Worm (Caenorhabditis elegans) whole organism, midembryonic: ENCODE measurements around the gene idpp-12.
"Not testable (repeated sequence)": the region's sequence is repeated elsewhere in the genome, so short reads cannot be mapped to it uniquely, and the experiment has no call there.

Experiments used
- T22C8.4 ChIP-seq: fragments of 200-800 bp; sonication (Bioruptor generic); IDR thresholded peaks from 2 replicates; pipeline ENCODE4 v1.3.6; 2022; ENCODE audit warnings: missing genetic modification characterization, missing compliant biosample characterization
- cog-1 ChIP-seq: sonication (generic microtip); optimal IDR thresholded peaks from 2 replicates; lab custom pipeline; 2016; ENCODE audit warnings: missing genetic modification characterization, missing compliant biosample characterization
- flt-1 ChIP-seq: fragments of 200-800 bp; sonication (Bioruptor generic); IDR thresholded peaks from 2 replicates; pipeline ENCODE4 v1.3.6; 2022; ENCODE audit warnings: missing genetic modification characterization, missing compliant biosample characterization
- klf-2 ChIP-seq: fragments of 200-800 bp; sonication (Bioruptor generic); conservative IDR thresholded peaks from 2 replicates; pipeline ENCODE4 v1.3.6; 2022; ENCODE audit warnings: missing genetic modification reagents, missing genetic modification characterization, missing compliant biosample characterization
- med-1 ChIP-seq: sonication (generic microtip); optimal IDR thresholded peaks from 2 replicates; lab custom pipeline; 2017; ENCODE audit warnings: missing genetic modification characterization, mild to moderate bottlenecking, missing compliant biosample characterization, antibody characterized with exemption, missing genetic modification reagents; ENCODE audit not compliant: insufficient read depth
- ref-1 ChIP-seq: fragments of 200-800 bp; sonication (Bioruptor generic); conservative IDR thresholded peaks from 2 replicates; pipeline ENCODE4 v1.3.6; 2022; ENCODE audit warnings: missing genetic modification reagents, missing genetic modification characterization, missing compliant biosample characterization
- tab-1 ChIP-seq: fragments of 200-800 bp; sonication (Bioruptor generic); IDR thresholded peaks from 2 replicates; pipeline ENCODE4 v1.3.6; 2022; ENCODE audit warnings: missing genetic modification characterization, missing compliant biosample characterization
- ztf-23 ChIP-seq: fragments of 200-800 bp; sonication (Bioruptor generic); IDR thresholded peaks from 2 replicates; pipeline ENCODE4 v1.3.6; 2022; ENCODE audit warnings: missing genetic modification reagents, missing genetic modification characterization, missing compliant biosample characterization
- ztf-29 ChIP-seq: fragments of 200-800 bp; sonication (Bioruptor generic); IDR thresholded peaks from 2 replicates; pipeline ENCODE4 v1.3.6; 2022; ENCODE audit warnings: missing genetic modification reagents, missing genetic modification characterization, missing compliant biosample characterization

idpp-12 gene

ce11 chrIV:3303690-3304089 lies at the start of gene idpp-12:
idpp-12 (plus strand) TSS chrIV:3303990.
- TF ChIP-seq T22C8.4; ztf-23 (GFP tag; lab: Robert Waterston, UW); ref-1 (GFP tag; lab: Robert Waterston, UW): not testable (repeated sequence)

- no peak for TF ChIP-seq ref-1 (GFP tag; lab: Robert Waterston, UW)
- TF ChIP-seq T22C8.4 = no peak
- TF ChIP-seq ztf-23 (GFP tag; lab: Robert Waterston, UW) = no peak
- TF ChIP-seq klf-2 = no peak
- TF ChIP-seq tab-1 (GFP tag; lab: Robert Waterston, UW) = no peak
- no peak for TF ChIP-seq flt-1 (GFP tag; lab: Robert Waterston, UW)
Measured at ce11 chrIV:3254443-3254842, 49.3 kb upstream of the idpp-12 start, which contains the start of gene dmd-9. dmd-9 (minus strand) TSS chrIV:3254543.

ce11 chrIV:3256866-3257265 lies 46.9 kb upstream of the idpp-12 start:
- no peak for TF ChIP-seq tab-1 (GFP tag; lab: Robert Waterston, UW)
- no peak for TF ChIP-seq T22C8.4
- no peak for TF ChIP-seq klf-2
- no peak for TF ChIP-seq ref-1 (GFP tag; lab: Robert Waterston, UW)
- TF ChIP-seq ztf-23 (GFP tag; lab: Robert Waterston, UW) = no peak
- no peak for TF ChIP-seq flt-1 (GFP tag; lab: Robert Waterston, UW)
- no peak for TF ChIP-seq ztf-29 (GFP tag; lab: Robert Waterston, UW)
- TF ChIP-seq cog-1 (tag; lab: Kevin White, UChicago) = no peak
- no peak for TF ChIP-seq med-1 (GFP tag; lab: Kevin White, UChicago)

ce11 chrIV:3258528-3258927 lies 45.3 kb upstream of the idpp-12 start, which contains the start of gene T26C12.1:
T26C12.1 (plus strand) TSS chrIV:3258910.
- TF ChIP-seq ref-1 (GFP tag; lab: Robert Waterston, UW) = no peak
- TF ChIP-seq med-1 (GFP tag; lab: Kevin White, UChicago) = no peak
- no peak for TF ChIP-seq ztf-29 (GFP tag; lab: Robert Waterston, UW)
- no peak for TF ChIP-seq tab-1 (GFP tag; lab: Robert Waterston, UW)
- no peak for TF ChIP-seq T22C8.4
- no peak for TF ChIP-seq cog-1 (tag; lab: Kevin White, UChicago)
- no peak for TF ChIP-seq klf-2
- TF ChIP-seq flt-1 (GFP tag; lab: Robert Waterston, UW) = no peak
- no peak for TF ChIP-seq ztf-23 (GFP tag; lab: Robert Waterston, UW)

ce11 chrIV:3260216-3260615 lies 43.6 kb upstream of the idpp-12 start:
- TF ChIP-seq ref-1 (GFP tag; lab: Robert Waterston, UW) = no peak
- TF ChIP-seq T22C8.4 = no peak
- no peak for TF ChIP-seq klf-2
- no peak for TF ChIP-seq ztf-29 (GFP tag; lab: Robert Waterston, UW)
- TF ChIP-seq med-1 (GFP tag; lab: Kevin White, UChicago) = no peak
- no peak for TF ChIP-seq ztf-23 (GFP tag; lab: Robert Waterston, UW)
- TF ChIP-seq cog-1 (tag; lab: Kevin White, UChicago) = no peak
- TF ChIP-seq tab-1 (GFP tag; lab: Robert Waterston, UW) = no peak
- TF ChIP-seq flt-1 (GFP tag; lab: Robert Waterston, UW) = no peak

ce11 chrIV:3261761-3262160 lies 42.0 kb upstream of the idpp-12 start:
- no peak for TF ChIP-seq T22C8.4
- no peak for TF ChIP-seq med-1 (GFP tag; lab: Kevin White, UChicago)
- TF ChIP-seq cog-1 (tag; lab: Kevin White, UChicago) = no peak
- TF ChIP-seq ztf-23 (GFP tag; lab: Robert Waterston, UW) = no peak
- no peak for TF ChIP-seq tab-1 (GFP tag; lab: Robert Waterston, UW)
- no peak for TF ChIP-seq ztf-29 (GFP tag; lab: Robert Waterston, UW)
- no peak for TF ChIP-seq flt-1 (GFP tag; lab: Robert Waterston, UW)
- no peak for TF ChIP-seq klf-2
- TF ChIP-seq ref-1 (GFP tag; lab: Robert Waterston, UW) = no peak

ce11 chrIV:3265657-3266056 lies 38.1 kb upstream of the idpp-12 start, which contains the start of gene T26C12.2:
T26C12.2 (minus strand) TSS chrIV:3265757.
- TF ChIP-seq ztf-23 (GFP tag; lab: Robert Waterston, UW) (no peak), cog-1 (tag; lab: Kevin White, UChicago) (no peak), flt-1 (GFP tag; lab: Robert Waterston, UW) (no peak), klf-2 (no peak), med-1 (GFP tag; lab: Kevin White, UChicago) (no peak), ref-1 (GFP tag; lab: Robert Waterston, UW) (no peak), ztf-29 (GFP tag; lab: Robert Waterston, UW) (no peak), tab-1 (GFP tag; lab: Robert Waterston, UW) (no peak), T22C8.4 (no peak)

- TF ChIP-seq flt-1 (GFP tag; lab: Robert Waterston, UW) (0 out of 2 replicates have a peak, but pooled peaks have one; percentile 59), ref-1 (GFP tag; lab: Robert Waterston, UW) (no peak)
Measured at ce11 chrIV:3266841-3267240, 36.9 kb upstream of the idpp-12 start.

- TF ChIP-seq T22C8.4 = no peak
- TF ChIP-seq med-1 (GFP tag; lab: Kevin White, UChicago) = no peak
- no peak for TF ChIP-seq ztf-23 (GFP tag; lab: Robert Waterston, UW)
- no peak for TF ChIP-seq flt-1 (GFP tag; lab: Robert Waterston, UW)
- no peak for TF ChIP-seq klf-2
- TF ChIP-seq tab-1 (GFP tag; lab: Robert Waterston, UW) = no peak
Measured at ce11 chrIV:3267581-3267980, 36.2 kb upstream of the idpp-12 start, which contains the start of gene clec-173. clec-173 (minus strand) TSS chrIV:3267681.

ce11 chrIV:3271342-3271741 lies 32.4 kb upstream of the idpp-12 start:
- no peak for TF ChIP-seq flt-1 (GFP tag; lab: Robert Waterston, UW)
- no peak for TF ChIP-seq ztf-23 (GFP tag; lab: Robert Waterston, UW)
- TF ChIP-seq klf-2 = no peak
- no peak for TF ChIP-seq med-1 (GFP tag; lab: Kevin White, UChicago)
- no peak for TF ChIP-seq cog-1 (tag; lab: Kevin White, UChicago)
- TF ChIP-seq ztf-29 (GFP tag; lab: Robert Waterston, UW) = no peak
- no peak for TF ChIP-seq tab-1 (GFP tag; lab: Robert Waterston, UW)
- TF ChIP-seq ref-1 (GFP tag; lab: Robert Waterston, UW) = no peak
- TF ChIP-seq T22C8.4 = no peak
